Worm (Caenorhabditis elegans): ENCODE data around the gene srsx-33.

DNA sequence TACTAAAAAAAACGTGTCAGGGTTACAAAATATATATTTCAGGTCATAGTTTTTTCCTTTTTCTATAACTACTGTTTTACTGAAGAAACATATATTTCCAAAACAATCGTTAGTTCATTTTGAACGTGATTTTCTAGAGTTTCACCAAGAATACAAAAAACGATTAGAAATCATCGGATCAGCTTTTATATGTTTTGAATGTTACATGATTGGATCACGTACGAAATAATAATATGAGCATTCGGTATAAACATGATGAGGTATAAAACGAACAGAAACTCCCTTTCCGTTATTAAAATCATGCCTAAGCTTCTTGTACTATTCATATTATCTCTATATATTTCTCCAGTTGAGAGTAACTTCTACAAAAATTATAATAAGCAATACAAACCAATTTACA, 20.5 kb upstream of the srsx-33 start, which contains the start of gene clec-223:
- TF ChIP-seq nhr-12 (tag; optimal IDR thresholded peaks at IDR 0.05) (no peak), nhr-11 (tag; optimal IDR thresholded peaks at IDR 0.05) (no peak), unc-62 (GFP tag; optimal IDR thresholded peaks at IDR 0.05) (no peak), ceh-16 (tag; optimal IDR thresholded peaks at IDR 0.05) (no peak), nhr-28 (tag; optimal IDR thresholded peaks at IDR 0.05) (no peak)

All from whole organism, L3 larva.